Worm (Caenorhabditis elegans): ENCODE measurements around the gene algn-11.
A peak's percentile ranks its signal among the peaks of the same experiment; 100 is the strongest.

algn-11 gene

DNA sequence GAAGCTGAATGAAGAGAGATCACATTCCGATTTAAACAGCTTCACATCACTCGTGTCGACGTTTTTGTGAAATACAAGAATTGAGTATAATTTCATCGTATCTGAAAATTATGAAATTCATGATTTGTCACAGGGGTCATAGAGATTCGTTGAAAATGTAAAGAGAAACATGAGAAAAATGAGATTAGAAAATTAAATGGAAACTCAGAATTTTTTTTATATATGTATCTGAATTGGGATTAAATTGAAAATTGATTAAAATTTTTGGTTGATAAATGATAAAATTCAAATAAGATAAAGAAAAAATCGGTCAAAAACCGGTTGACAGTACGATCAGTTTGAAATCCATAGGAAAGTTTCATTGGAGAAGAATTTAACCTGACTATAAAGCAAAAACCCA is 2.9 kb downstream of the algn-11 start, which contains the start of gene ykt-6:
TSS of gene ykt-6 (minus strand) at position 101 of the 400 bp plus-strand sequence.
- TF ChIP-seq flt-1 (GFP tag; IDR thresholded peaks at IDR 0.05), result no peak
- TF ChIP-seq tab-1 (GFP tag; IDR thresholded peaks at IDR 0.05), result no peak
- no peak for TF ChIP-seq klf-2 (GFP tag; conservative IDR thresholded peaks at IDR 0.05)
- no peak for TF ChIP-seq med-1 (GFP tag; optimal IDR thresholded peaks at IDR 0.05; ENCODE audit: insufficient read depth)
- no peak for TF ChIP-seq T22C8.4 (GFP tag; IDR thresholded peaks at IDR 0.05)
- no peak for TF ChIP-seq ztf-29 (GFP tag; IDR thresholded peaks at IDR 0.05)
- TF ChIP-seq ref-1 (GFP tag; conservative IDR thresholded peaks at IDR 0.05), result no peak
- no peak for TF ChIP-seq cog-1 (tag; optimal IDR thresholded peaks at IDR 0.05)
- no peak for TF ChIP-seq ztf-23 (GFP tag; IDR thresholded peaks at IDR 0.05)

DNA sequence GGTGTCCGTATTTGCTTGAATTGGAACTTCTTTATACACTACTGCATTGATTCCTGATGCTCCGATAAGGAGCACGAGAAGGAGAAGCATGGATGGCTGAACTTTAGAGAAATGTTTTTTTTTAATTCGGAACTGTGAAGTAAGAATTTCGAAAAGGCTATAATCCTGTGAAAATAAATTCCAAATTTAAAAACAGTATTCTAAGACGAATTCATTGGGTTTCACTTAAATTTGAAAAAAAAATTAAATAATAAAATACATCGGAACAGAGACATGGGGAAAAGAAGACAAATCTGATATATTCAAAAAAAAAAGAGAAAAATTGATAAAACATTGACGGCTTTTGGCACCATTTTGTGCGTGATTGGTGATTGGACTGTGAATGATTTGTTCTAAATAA is 4.6 kb downstream of the algn-11 start, which contains the start of gene pho-5:
TSS of gene pho-5 (minus strand) at position 101 of the 400 bp plus-strand sequence.
- TF ChIP-seq klf-2 (GFP tag; conservative IDR thresholded peaks at IDR 0.05) (no peak), med-1 (GFP tag; optimal IDR thresholded peaks at IDR 0.05; ENCODE audit: insufficient read depth) (no peak), ztf-23 (GFP tag; IDR thresholded peaks at IDR 0.05) (no peak), ztf-29 (GFP tag; IDR thresholded peaks at IDR 0.05) (no peak), flt-1 (GFP tag; IDR thresholded peaks at IDR 0.05) (no peak), ref-1 (GFP tag; conservative IDR thresholded peaks at IDR 0.05) (no peak), tab-1 (GFP tag; IDR thresholded peaks at IDR 0.05) (no peak), cog-1 (tag; optimal IDR thresholded peaks at IDR 0.05) (no peak), T22C8.4 (GFP tag; IDR thresholded peaks at IDR 0.05) (no peak)

DNA sequence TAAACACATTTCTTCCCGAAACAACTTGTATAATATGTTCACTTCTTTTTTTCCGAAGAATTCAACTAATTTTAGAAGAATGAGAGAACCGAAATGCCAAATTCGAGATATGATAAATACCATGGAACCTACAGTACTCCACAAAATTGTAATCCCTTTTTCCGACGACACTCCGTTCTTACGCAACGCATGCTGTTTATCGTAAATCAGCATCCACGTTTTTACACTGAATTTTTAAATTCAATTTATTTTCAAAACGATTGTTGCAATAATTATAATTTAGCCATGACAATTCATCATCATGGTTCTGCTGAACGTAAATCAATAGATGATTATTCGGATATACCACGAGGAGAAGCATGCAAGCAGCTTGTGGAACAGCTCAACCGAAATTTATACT is 9.2 kb downstream of the algn-11 start, which contains the start of gene B0361.3:
TSS of gene B0361.3 (plus strand) at position 284 of the 400 bp plus-strand sequence.
- TF ChIP-seq ztf-23 (GFP tag; IDR thresholded peaks at IDR 0.05) (no peak), T22C8.4 (GFP tag; IDR thresholded peaks at IDR 0.05) (no peak), ref-1 (GFP tag; conservative IDR thresholded peaks at IDR 0.05) (no peak), med-1 (GFP tag; optimal IDR thresholded peaks at IDR 0.05; ENCODE audit: insufficient read depth) (no peak), ztf-29 (GFP tag; IDR thresholded peaks at IDR 0.05) (no peak), klf-2 (GFP tag; conservative IDR thresholded peaks at IDR 0.05) (no peak), cog-1 (tag; optimal IDR thresholded peaks at IDR 0.05) (no peak), tab-1 (GFP tag; IDR thresholded peaks at IDR 0.05) (no peak), flt-1 (GFP tag; IDR thresholded peaks at IDR 0.05) (no peak)

DNA sequence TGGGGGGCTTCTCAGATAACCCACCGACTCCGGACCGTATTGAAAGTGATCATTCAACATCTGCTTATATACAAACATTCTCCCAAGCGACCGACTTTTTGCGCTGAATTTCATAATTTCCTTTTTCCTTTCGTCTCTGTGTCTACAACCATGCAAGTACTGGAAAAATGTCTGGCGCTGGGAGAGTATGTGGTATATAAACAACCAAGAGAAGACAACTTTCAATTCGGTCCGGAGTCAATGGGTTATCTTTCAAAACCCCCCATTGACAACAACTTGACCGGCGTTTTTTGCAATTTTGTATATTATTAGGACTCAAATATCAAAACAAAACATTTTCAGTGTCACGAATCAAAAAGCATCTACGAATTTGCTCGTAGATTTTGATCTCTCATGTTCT is 11.9 kb downstream of the algn-11 start:
- TF ChIP-seq ref-1 (GFP tag; conservative IDR thresholded peaks at IDR 0.05) (no peak), cog-1 (tag; optimal IDR thresholded peaks at IDR 0.05) (no peak), med-1 (GFP tag; optimal IDR thresholded peaks at IDR 0.05; ENCODE audit: insufficient read depth) (no peak), klf-2 (GFP tag; conservative IDR thresholded peaks at IDR 0.05) (no peak), ztf-23 (GFP tag; IDR thresholded peaks at IDR 0.05) (no peak), ztf-29 (GFP tag; IDR thresholded peaks at IDR 0.05) (no peak), tab-1 (GFP tag; IDR thresholded peaks at IDR 0.05) (no peak), T22C8.4 (GFP tag; IDR thresholded peaks at IDR 0.05) (no peak), flt-1 (GFP tag; IDR thresholded peaks at IDR 0.05) (no peak)

DNA sequence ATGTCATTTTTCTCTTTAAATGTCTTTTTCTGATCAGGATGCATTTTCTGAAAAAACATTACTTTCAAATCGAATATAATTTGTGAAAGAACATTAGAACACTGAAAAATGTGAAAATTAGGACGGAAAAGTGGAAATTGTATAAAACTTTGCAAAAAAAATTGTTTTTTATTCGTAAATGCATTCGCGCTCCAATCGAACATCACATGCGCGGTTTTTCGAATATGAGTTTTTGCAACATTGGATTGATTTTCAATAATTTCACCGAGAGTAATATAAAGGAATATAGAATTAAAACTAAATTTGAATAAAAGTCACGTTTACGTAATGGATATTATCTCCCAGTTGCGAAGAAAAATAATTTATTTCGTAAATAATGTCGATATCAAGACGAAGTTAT is 13.1 kb downstream of the algn-11 start, which contains the start of the genes spot-1 and B0361.11:
TSS of gene spot-1 (minus strand) at position 47 of the 400 bp plus-strand sequence.
TSS of gene B0361.11 (plus strand) at position 372 of the 400 bp plus-strand sequence.
- TF ChIP-seq ref-1 (GFP tag; conservative IDR thresholded peaks at IDR 0.05) (no peak), tab-1 (GFP tag; IDR thresholded peaks at IDR 0.05) (no peak), cog-1 (tag; optimal IDR thresholded peaks at IDR 0.05) (no peak), flt-1 (GFP tag; IDR thresholded peaks at IDR 0.05) (no peak)

DNA sequence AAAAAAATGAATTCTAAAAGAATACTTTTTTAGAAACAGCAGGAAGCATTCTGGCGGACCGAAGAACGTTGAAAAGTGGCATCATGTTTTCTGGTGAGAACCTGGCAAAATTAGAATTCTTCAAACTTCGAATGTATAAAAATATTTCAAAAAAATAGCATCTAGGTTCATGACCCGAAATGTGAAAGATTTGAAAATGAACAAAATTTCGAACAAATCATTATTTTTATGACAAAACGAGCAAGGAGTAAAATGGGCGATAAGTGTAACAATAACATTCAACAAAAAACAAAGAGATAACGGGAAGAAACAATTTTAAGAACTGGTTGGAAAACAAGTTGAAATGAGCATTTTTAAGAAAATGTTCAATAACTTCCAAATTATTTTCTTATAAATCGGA is 15.1 kb downstream of the algn-11 start, which contains the start of gene psd-1:
TSS of gene psd-1 (minus strand) at position 101 of the 400 bp plus-strand sequence.
- no peak for TF ChIP-seq ref-1 (GFP tag; conservative IDR thresholded peaks at IDR 0.05)
- TF ChIP-seq T22C8.4 (GFP tag; IDR thresholded peaks at IDR 0.05), result no peak
- no peak for TF ChIP-seq flt-1 (GFP tag; IDR thresholded peaks at IDR 0.05)
- TF ChIP-seq ztf-29 (GFP tag; IDR thresholded peaks at IDR 0.05), result no peak
- no peak for TF ChIP-seq med-1 (GFP tag; optimal IDR thresholded peaks at IDR 0.05; ENCODE audit: insufficient read depth)
- TF ChIP-seq ztf-23 (GFP tag; IDR thresholded peaks at IDR 0.05), result no peak
- TF ChIP-seq klf-2 (GFP tag; conservative IDR thresholded peaks at IDR 0.05), result no peak

DNA sequence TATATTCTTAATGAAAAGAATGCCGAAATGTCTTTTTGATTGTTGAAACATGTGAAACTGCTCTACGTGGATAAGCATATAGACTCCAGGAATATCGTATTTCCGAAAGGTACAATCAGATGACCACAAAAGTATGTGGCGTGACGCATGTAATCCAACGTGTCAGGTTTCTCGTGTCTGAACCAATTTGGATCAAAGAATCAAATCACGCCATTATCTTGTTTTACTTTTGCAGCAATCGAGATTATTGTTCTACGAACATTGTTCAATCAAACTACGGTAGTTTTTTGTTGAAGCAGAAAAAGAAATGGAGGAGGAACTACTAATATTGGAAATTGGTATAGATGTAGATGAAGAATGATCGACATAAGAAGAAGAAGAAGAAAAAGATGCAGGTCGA is 16.6 kb downstream of the algn-11 start:
- TF ChIP-seq klf-2 (GFP tag; conservative IDR thresholded peaks at IDR 0.05) (no peak), ztf-23 (GFP tag; IDR thresholded peaks at IDR 0.05) (no peak), med-1 (GFP tag; optimal IDR thresholded peaks at IDR 0.05; ENCODE audit: insufficient read depth) (no peak), tab-1 (GFP tag; IDR thresholded peaks at IDR 0.05) (no peak), flt-1 (GFP tag; IDR thresholded peaks at IDR 0.05) (no peak), T22C8.4 (GFP tag; IDR thresholded peaks at IDR 0.05) (no peak), ref-1 (GFP tag; conservative IDR thresholded peaks at IDR 0.05) (no peak), cog-1 (tag; optimal IDR thresholded peaks at IDR 0.05) (no peak), ztf-29 (GFP tag; IDR thresholded peaks at IDR 0.05) (no peak)

DNA sequence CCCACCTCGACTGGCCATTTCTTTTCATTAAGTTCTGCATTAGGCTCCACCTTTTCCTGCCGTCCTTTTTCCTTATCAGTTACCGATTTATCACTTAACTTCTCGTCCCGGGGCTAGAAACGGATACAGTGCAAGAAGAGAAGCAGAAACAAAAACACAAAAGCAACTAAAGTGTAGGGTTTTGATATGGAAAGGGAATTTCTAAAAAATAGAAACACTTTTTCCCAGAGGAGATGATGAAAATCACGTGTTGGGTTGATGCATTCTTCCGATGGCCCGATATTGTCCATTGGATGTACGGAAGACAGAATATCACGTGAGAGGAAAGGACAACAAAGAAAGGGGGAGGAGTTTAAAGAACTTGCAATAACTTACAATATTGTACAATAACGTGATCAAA is 17.5 kb downstream of the algn-11 start:
- TF ChIP-seq tab-1 (GFP tag; IDR thresholded peaks at IDR 0.05) (no peak), ref-1 (GFP tag; conservative IDR thresholded peaks at IDR 0.05) (no peak), flt-1 (GFP tag; IDR thresholded peaks at IDR 0.05) (no peak)

DNA sequence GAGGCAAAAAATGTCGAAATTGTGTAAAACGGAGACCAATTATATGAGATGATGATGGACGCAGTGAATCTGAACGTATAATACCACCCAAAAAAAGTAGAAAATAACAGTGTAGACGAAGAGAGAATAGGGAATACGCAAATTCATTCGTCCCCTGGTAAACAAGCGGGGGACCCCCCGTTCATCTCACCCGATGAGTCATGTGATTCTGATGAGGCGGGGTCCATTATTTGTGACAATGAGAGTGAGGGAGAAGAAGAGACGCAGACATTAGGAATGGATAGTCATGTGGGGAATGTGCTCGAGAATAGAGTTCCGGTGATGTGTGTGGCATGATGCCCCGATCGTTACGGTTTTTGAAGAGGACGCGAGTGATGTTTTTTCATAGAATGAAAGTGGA is 18.3 kb downstream of the algn-11 start:
- no peak for TF ChIP-seq ref-1 (GFP tag; conservative IDR thresholded peaks at IDR 0.05)
- TF ChIP-seq cog-1 (tag; optimal IDR thresholded peaks at IDR 0.05), result peak; percentile 15
- 0 out of 2 replicates have a peak, but pooled peaks have one; percentile 46 for TF ChIP-seq flt-1 (GFP tag; IDR thresholded peaks at IDR 0.05)

DNA sequence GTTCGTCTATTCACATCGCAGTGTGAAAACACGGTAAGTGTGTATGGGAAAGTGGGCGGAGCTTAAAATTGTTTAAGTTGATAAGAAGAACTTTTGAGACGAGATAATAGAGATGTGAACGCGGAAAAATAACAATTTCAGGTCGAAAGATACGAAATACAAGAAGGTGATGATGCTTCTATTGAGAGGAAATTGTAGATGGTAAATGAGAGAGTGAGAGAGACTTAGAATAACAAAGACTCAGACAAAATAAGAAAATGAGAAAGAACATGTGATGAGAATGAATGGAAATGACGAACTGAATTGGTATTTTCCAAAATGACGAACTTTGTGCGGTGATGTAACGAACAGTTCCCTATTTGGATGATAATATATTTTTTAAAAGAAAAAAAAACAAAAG is 19.3 kb downstream of the algn-11 start:
- no peak for TF ChIP-seq cog-1 (tag; optimal IDR thresholded peaks at IDR 0.05)
- TF ChIP-seq flt-1 (GFP tag; IDR thresholded peaks at IDR 0.05), result no peak
- no peak for TF ChIP-seq klf-2 (GFP tag; conservative IDR thresholded peaks at IDR 0.05)
- no peak for TF ChIP-seq ztf-29 (GFP tag; IDR thresholded peaks at IDR 0.05)
- no peak for TF ChIP-seq ref-1 (GFP tag; conservative IDR thresholded peaks at IDR 0.05)
